Fruit fly (Drosophila melanogaster): ENCODE measurements around the gene CG34296.

CG34296 gene

DNA sequence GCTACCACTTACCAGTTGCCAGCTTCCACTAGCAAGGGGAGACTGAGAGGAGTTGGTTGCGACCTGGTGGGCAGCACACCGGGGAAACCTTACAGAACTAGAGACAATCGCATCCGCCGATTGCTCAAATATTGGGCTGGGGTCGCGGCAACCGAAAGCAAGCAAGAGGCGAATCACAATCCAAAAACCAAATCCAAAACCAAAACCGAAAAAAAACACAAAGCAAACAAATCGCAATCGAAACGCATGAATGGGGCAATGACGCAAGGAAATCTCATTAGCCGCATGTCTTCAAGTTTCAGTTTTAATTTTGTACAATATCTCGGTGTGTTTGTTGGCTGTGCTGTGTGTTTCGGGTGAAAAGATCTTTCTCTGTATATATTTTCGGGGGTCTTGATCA lies 33.1 kb upstream of the CG34296 start, which contains the start of gene Obp99c:
Obp99c (minus strand) TSS at position 101 of the 400 bp plus-strand sequence.
- TF ChIP-seq fd96Ca (GFP tag; IDR thresholded peaks at IDR 0.05) (no peak), CG10348 (GFP tag; IDR thresholded peaks at IDR 0.05) (no peak), CG15710 (tag; optimal IDR thresholded peaks at IDR 0.05) (no peak), CG17806 (tag; optimal IDR thresholded peaks at IDR 0.05) (no peak), CG4496 (GFP tag; IDR thresholded peaks at IDR 0.05) (no peak), Snoo (tag; optimal IDR thresholded peaks at IDR 0.05) (no peak), CG9948 (tag; optimal IDR thresholded peaks at IDR 0.05) (no peak), CG8159 (tag; optimal IDR thresholded peaks at IDR 0.05) (no peak), Pif1B (GFP tag; optimal IDR thresholded peaks at IDR 0.05) (no peak), Ets98B (GFP tag; IDR thresholded peaks at IDR 0.05) (no peak), CG13204 (GFP tag; optimal IDR thresholded peaks at IDR 0.05) (no peak), CG8301 (tag; optimal IDR thresholded peaks at IDR 0.05) (no peak), CG34367 (tag; optimal IDR thresholded peaks at IDR 0.05) (no peak), gl (tag; optimal IDR thresholded peaks at IDR 0.05) (no peak), CG12605 (GFP tag; IDR thresholded peaks at IDR 0.05) (no peak), Pif1A (GFP tag; optimal IDR thresholded peaks at IDR 0.05) (no peak), CG14655 (GFP tag; optimal IDR thresholded peaks at IDR 0.05) (no peak)

DNA sequence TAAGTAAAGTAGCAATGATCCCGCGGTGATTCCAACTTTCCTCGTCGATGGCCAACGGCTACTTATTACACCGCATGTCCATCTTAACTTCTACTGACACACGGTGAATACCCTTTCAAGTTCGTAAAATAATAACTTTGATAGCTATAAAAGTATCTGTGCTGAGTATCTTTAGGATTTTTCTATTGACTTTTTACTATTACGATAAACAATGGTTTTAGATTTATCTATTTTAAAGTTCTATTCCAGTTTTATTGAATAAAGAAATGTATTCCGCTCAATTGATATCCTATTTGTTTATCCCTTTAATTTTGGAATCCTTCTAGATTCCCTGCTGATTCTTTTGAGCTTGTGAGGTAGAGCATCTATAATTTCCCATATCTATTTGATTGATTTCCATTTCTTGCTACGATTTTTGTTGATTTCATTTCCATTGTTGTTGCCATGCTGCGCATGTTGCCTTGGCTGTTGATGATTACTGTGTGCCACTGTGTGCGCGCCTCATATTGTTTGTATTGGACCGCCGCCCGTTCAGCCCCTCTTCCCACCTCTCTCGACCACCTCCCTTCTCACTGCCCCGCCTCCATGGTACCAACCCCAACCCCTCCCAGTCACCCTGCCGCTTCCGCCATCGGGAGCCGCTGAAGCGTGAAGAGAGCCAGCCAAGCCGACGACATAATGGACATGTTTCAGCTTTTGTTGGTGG lies 32.4 kb upstream of the CG34296 start:
- TF ChIP-seq CG14655 (GFP tag; optimal IDR thresholded peaks at IDR 0.05) (peak; percentile 11), CG9948 (tag; optimal IDR thresholded peaks at IDR 0.05) (peak; percentile 8), CG8159 (tag; optimal IDR thresholded peaks at IDR 0.05) (peak; percentile 46), CG13204 (GFP tag; optimal IDR thresholded peaks at IDR 0.05) (no peak), CG32121 (GFP tag; IDR thresholded peaks at IDR 0.05) (no peak), Pif1A (GFP tag; optimal IDR thresholded peaks at IDR 0.05) (no peak), CG12605 (GFP tag; IDR thresholded peaks at IDR 0.05) (no peak), CG4496 (GFP tag; IDR thresholded peaks at IDR 0.05) (0 out of 3 replicates have a peak, but pooled peaks have one; percentile 21), fd96Ca (GFP tag; IDR thresholded peaks at IDR 0.05) (0 out of 3 replicates have a peak, but pooled peaks have one; percentile 28)

DNA sequence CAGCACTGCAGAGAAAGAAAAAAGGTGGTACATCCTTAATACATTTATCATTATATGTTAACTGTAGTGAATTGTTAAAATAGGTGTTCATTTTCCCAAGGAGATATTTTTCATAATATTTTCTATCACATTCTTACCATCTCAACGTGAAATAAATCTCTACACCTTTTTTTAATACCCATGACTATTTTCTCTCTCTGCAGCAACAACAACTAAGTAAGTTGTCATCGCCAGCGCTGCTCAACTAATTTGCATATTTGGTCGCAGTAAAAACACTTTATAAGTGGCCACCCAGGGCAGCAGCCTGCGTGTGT lies 31.8 kb upstream of the CG34296 start:
- no peak for TF ChIP-seq gl (tag; optimal IDR thresholded peaks at IDR 0.05)
- no peak for TF ChIP-seq CG10348 (GFP tag; IDR thresholded peaks at IDR 0.05)
- no peak for TF ChIP-seq fd96Ca (GFP tag; IDR thresholded peaks at IDR 0.05)
- peak; percentile 57 for TF ChIP-seq CG9948 (tag; optimal IDR thresholded peaks at IDR 0.05)
- peak; percentile 40 for TF ChIP-seq CG8301 (tag; optimal IDR thresholded peaks at IDR 0.05)
- TF ChIP-seq Pif1B (GFP tag; optimal IDR thresholded peaks at IDR 0.05), result peak; percentile 1
- no peak for TF ChIP-seq CG12605 (GFP tag; IDR thresholded peaks at IDR 0.05)
- no peak for TF ChIP-seq CG32121 (GFP tag; IDR thresholded peaks at IDR 0.05)
- TF ChIP-seq CG34367 (tag; optimal IDR thresholded peaks at IDR 0.05), result peak; percentile 57
- TF ChIP-seq rn (GFP tag; IDR thresholded peaks at IDR 0.05), result no peak
- no peak for TF ChIP-seq EcR (GFP tag; optimal IDR thresholded peaks at IDR 0.05)
- no peak for TF ChIP-seq Snoo (tag; optimal IDR thresholded peaks at IDR 0.05)
- TF ChIP-seq CG15710 (tag; optimal IDR thresholded peaks at IDR 0.05), result peak; percentile 62
- no peak for TF ChIP-seq D1 (tag; optimal IDR thresholded peaks at IDR 0.05)
- TF ChIP-seq Ets98B (GFP tag; IDR thresholded peaks at IDR 0.05), result peak; percentile 29
- TF ChIP-seq CG17806 (tag; optimal IDR thresholded peaks at IDR 0.05), result peak; percentile 60
- TF ChIP-seq CG8159 (tag; optimal IDR thresholded peaks at IDR 0.05), result peak; percentile 77
- TF ChIP-seq CG14655 (GFP tag; optimal IDR thresholded peaks at IDR 0.05), result peak; percentile 49
- TF ChIP-seq CG13204 (GFP tag; optimal IDR thresholded peaks at IDR 0.05), result no peak
- no peak for TF ChIP-seq CG4496 (GFP tag; IDR thresholded peaks at IDR 0.05)
- TF ChIP-seq Pif1A (GFP tag; optimal IDR thresholded peaks at IDR 0.05), result peak; percentile 54

DNA sequence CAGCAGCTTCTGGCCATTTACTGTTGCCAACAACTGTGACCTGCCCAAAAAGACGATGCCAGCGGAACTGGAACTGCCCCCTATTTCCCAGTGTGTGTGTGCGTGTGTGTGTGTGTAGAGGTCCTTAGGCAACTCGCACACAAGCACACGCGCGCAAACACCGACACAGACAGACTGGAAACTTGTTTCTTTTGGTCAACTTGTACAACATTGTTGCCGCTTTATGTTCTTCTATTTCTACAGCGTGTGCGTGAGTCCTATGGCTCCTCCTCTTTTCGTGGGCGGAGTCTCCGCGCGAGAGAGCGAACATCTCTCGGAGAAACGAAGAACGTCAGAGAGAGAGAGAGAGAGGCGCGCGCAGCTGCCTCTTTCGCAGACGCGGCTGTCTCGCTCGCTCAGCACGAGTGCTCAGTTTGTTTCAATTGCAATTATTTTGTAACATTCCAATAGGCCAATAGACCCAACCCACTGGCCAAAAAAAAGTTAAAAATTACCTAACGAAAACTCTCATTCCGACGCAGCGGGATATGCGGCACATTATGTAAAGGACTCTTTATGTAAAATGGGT lies 31.3 kb upstream of the CG34296 start:
- no peak for TF ChIP-seq CG8159 (tag; optimal IDR thresholded peaks at IDR 0.05)
- TF ChIP-seq gl (tag; optimal IDR thresholded peaks at IDR 0.05), result no peak
- peak; percentile 47; the same call in 1 of the 3 replicates for TF ChIP-seq CG4496 (GFP tag; IDR thresholded peaks at IDR 0.05)
- TF ChIP-seq CG34367 (tag; optimal IDR thresholded peaks at IDR 0.05), result no peak
- TF ChIP-seq fd96Ca (GFP tag; IDR thresholded peaks at IDR 0.05), result peak; percentile 10; the same call in 1 of the 3 replicates
- no peak for TF ChIP-seq Pif1B (GFP tag; optimal IDR thresholded peaks at IDR 0.05)
- TF ChIP-seq D1 (tag; optimal IDR thresholded peaks at IDR 0.05), result no peak
- no peak for TF ChIP-seq CG15710 (tag; optimal IDR thresholded peaks at IDR 0.05)
- no peak for TF ChIP-seq Pif1A (GFP tag; optimal IDR thresholded peaks at IDR 0.05)

DNA sequence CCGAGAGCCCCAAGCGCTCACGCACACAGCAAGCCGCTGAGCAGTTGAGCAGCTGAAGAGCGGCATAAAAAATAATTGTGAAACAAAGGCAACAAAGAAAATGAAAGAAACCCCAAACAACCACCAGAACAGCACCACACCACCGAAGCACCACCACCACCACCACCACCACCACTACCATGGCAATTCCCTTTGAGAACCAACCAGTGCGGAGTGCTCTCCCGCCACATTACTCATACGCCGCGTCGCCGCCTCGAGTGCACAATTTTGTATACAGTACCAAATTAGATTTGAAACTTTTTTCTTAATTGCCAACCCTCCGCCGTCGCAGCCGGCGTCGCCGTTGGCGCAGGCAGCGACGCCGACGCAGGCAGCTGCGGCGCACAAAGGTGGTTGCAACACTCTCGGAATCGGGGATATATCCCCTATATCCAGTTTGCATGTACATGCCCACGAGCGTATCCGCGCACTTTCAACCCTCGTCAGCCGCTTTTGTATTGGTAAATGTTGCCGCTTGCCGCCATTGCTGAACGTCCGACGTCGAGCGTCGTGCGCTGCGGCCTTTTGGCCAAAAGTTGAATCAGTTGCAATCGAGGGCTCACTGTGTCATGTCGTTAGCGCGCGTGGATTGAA lies 30.2 kb upstream of the CG34296 start, which contains the start of gene dmrt99B:
dmrt99B (plus strand) TSS at position 583 of the 633 bp plus-strand sequence.
- TF ChIP-seq CG13204 (GFP tag; optimal IDR thresholded peaks at IDR 0.05) (no peak), Pif1A (GFP tag; optimal IDR thresholded peaks at IDR 0.05) (no peak), Snoo (tag; optimal IDR thresholded peaks at IDR 0.05) (no peak), CG17806 (tag; optimal IDR thresholded peaks at IDR 0.05) (no peak), fd96Ca (GFP tag; IDR thresholded peaks at IDR 0.05) (no peak), CG15710 (tag; optimal IDR thresholded peaks at IDR 0.05) (no peak), Pif1B (GFP tag; optimal IDR thresholded peaks at IDR 0.05) (no peak), CG14655 (GFP tag; optimal IDR thresholded peaks at IDR 0.05) (no peak), CG34367 (tag; optimal IDR thresholded peaks at IDR 0.05) (no peak), CG4496 (GFP tag; IDR thresholded peaks at IDR 0.05) (no peak)
